Worm (Caenorhabditis elegans): ENCODE results near the gene dyn-1.

dyn-1 gene

DNA sequence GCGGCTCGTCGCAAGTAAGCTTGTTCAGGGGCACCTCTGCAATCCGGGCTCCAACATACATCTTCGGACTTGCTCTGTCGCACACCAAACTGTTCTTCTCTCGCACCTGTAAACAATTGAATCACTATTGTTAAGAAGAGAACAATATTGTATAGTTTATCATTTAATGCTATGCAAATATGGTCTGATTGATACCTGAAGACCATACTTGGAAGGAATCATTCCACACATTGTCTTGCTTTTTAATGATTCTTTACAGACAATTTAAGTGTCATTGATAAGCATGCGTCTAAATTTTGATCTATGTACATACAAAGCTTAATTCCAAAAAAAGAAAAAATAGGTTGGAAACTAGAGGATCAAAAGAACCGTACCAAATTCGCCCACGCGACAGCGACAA, 21.7 kb upstream of the dyn-1 start:
- TF ChIP-seq elt-1 (tag; optimal IDR thresholded peaks at IDR 0.05): no peak
- TF ChIP-seq sma-9 (GFP tag; optimal IDR thresholded peaks at IDR 0.05): peak; percentile 16
- TF ChIP-seq sma-9 (tag; optimal IDR thresholded peaks at IDR 0.05): no peak

DNA sequence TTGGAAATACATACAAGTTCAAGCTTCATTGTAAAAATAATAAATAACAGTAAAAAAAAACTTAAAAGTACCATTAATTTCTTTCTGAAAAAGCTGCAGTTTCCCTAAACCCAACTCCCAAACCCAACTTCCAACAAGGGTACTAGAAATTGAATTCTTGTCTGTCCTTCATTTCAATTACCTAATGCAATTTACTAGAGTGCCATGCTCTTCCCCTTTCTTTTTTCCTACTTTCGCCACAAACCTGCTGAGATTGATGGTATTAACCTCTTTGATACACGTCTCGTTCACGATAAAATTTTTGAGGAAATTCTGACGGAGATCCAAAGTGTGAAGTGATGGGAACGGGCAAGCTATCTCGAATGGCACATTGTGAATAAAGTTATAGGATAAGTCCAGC, 20.8 kb upstream of the dyn-1 start:
- TF ChIP-seq ama-1 (optimal IDR thresholded peaks at IDR 0.05) (no peak), nhr-21 (tag; optimal IDR thresholded peaks at IDR 0.05) (no peak), nhr-237 (tag; optimal IDR thresholded peaks at IDR 0.05) (no peak), unc-55 (GFP tag; optimal IDR thresholded peaks at IDR 0.05) (no peak), F13H6.1 (tag; optimal IDR thresholded peaks at IDR 0.05) (no peak), ceh-16 (tag; optimal IDR thresholded peaks at IDR 0.05) (no peak), ztf-1 (GFP tag; conservative IDR thresholded peaks at IDR 0.05) (no peak), alr-1 (tag; optimal IDR thresholded peaks at IDR 0.05) (no peak), crh-2 (tag; optimal IDR thresholded peaks at IDR 0.05) (no peak), lsy-2 (tag; optimal IDR thresholded peaks at IDR 0.05) (no peak), ztf-11 (tag; optimal IDR thresholded peaks at IDR 0.05) (no peak), nhr-129 (tag; optimal IDR thresholded peaks at IDR 0.05) (no peak), nhr-25 (tag; optimal IDR thresholded peaks at IDR 0.05) (no peak), unc-39 (tag; optimal IDR thresholded peaks at IDR 0.05) (no peak), nhr-12 (tag; optimal IDR thresholded peaks at IDR 0.05) (no peak)

DNA sequence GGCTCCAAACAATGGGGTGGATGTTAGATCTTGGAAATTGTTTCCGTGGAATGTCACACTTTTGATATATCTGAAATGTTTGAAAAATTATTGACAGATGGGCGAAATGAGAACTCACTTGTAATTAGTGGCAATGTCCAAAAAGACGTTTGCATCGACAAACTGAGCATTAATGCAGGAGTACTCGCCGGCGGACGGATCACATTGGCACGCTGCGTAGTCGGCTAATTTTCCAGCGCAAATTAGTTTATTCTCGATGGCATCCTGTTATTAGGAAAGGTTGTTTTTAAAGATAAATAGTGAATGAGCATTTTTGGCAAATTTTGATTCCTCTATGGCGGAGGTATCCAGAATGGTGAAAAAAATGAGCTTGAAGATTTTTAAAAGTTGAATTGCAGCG, 17.9 kb upstream of the dyn-1 start:
- TF ChIP-seq lin-39 (tag; optimal IDR thresholded peaks at IDR 0.05) (no peak), sma-9 (GFP tag; optimal IDR thresholded peaks at IDR 0.05) (no peak), sma-9 (tag; optimal IDR thresholded peaks at IDR 0.05) (no peak), mab-5 (tag; optimal IDR thresholded peaks at IDR 0.05) (no peak), nhr-11 (tag; optimal IDR thresholded peaks at IDR 0.05) (no peak), C34F6.9 (tag; optimal IDR thresholded peaks at IDR 0.05) (no peak), nhr-10 (tag; optimal IDR thresholded peaks at IDR 0.05) (no peak), ama-1 (optimal IDR thresholded peaks at IDR 0.05) (no peak), ztf-4 (tag; optimal IDR thresholded peaks at IDR 0.05) (no peak), nhr-21 (tag; optimal IDR thresholded peaks at IDR 0.05) (no peak)

DNA sequence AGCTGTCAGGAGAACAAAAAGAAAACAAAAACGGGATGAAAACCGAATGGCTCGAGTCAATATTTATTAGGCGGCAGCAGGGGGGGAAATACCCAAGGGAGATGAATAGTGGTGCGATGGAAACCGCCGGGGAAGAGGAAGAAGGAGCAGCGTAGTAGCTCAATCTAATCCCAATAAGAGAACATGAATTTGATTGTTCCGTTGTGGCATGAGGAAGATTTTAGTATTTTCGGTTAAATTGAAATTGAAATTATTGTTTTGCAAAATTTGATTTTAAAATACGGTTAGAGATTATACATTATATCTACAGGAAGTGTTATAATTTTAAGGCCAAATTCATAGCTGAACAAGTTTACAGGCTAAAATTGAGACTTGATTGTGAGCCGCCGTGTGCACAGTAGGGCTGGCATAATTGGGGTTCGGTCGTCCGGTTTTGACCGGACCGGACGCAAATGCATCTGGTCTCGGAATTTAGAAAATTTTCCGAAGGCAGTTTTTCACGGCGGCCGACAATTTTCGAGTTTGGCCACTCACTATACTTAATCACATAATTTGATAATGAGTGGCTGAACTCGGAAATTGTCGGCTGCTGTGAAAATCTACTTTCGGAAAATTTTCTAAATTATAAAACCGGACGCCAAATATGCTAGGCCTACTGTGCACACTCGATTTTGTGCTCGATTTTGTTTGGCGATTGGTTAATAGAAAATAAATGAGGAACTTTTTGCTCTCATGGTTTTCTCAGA, 16.5 kb upstream of the dyn-1 start:
- TF ChIP-seq nhr-237 (tag; optimal IDR thresholded peaks at IDR 0.05): no peak
- no peak for TF ChIP-seq sma-3 (GFP tag; optimal IDR thresholded peaks at IDR 0.05)
- TF ChIP-seq egl-27 (tag; optimal IDR thresholded peaks at IDR 0.05): no peak
- TF ChIP-seq snpc-4 (tag; optimal IDR thresholded peaks at IDR 0.05): peak; percentile 2
- TF ChIP-seq mbf-1 (tag; optimal IDR thresholded peaks at IDR 0.05): no peak
- no peak for TF ChIP-seq lsy-2 (tag; optimal IDR thresholded peaks at IDR 0.05)
- TF ChIP-seq alr-1 (tag; optimal IDR thresholded peaks at IDR 0.05): no peak
- no peak for TF ChIP-seq blmp-1 (tag; optimal IDR thresholded peaks at IDR 0.05; ENCODE audit: insufficient read depth)

DNA sequence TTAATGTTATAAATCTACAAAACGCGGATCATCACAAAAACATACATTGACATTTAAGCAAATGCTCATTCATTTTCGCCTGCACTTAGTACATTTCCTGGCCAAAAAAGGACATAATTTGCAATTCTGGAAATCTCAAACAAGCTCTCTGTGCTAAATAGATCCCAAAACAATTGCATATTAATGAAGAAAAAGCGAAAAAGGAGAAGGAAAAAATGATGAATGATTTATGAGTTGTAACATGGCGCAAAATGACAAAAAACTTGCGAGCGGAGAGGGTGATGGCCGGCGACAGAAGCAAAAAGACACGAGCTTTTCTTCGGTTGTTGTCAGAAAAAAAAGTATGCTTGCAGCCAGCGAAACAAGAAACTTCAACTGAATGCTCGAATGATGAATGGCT, 13.8 kb upstream of the dyn-1 start:
- no peak for TF ChIP-seq F13H6.1 (tag; optimal IDR thresholded peaks at IDR 0.05)
- TF ChIP-seq mab-5 (tag; optimal IDR thresholded peaks at IDR 0.05): peak; percentile 15
- TF ChIP-seq sma-9 (GFP tag; optimal IDR thresholded peaks at IDR 0.05): peak; percentile 19
- no peak for TF ChIP-seq sma-9 (tag; optimal IDR thresholded peaks at IDR 0.05)
- TF ChIP-seq lin-39 (tag; optimal IDR thresholded peaks at IDR 0.05): no peak
- peak; percentile 57 for TF ChIP-seq unc-55 (GFP tag; optimal IDR thresholded peaks at IDR 0.05)
- no peak for TF ChIP-seq nhr-237 (tag; optimal IDR thresholded peaks at IDR 0.05)
- peak in 1 of 2 experiments; percentile 21 for TF ChIP-seq lsy-2 (tag; optimal IDR thresholded peaks at IDR 0.05)
- no peak for TF ChIP-seq ZK546.5 (tag; optimal IDR thresholded peaks at IDR 0.05)
- TF ChIP-seq crh-2 (tag; optimal IDR thresholded peaks at IDR 0.05): peak; percentile 15
- no peak for TF ChIP-seq ceh-16 (tag; optimal IDR thresholded peaks at IDR 0.05)

DNA sequence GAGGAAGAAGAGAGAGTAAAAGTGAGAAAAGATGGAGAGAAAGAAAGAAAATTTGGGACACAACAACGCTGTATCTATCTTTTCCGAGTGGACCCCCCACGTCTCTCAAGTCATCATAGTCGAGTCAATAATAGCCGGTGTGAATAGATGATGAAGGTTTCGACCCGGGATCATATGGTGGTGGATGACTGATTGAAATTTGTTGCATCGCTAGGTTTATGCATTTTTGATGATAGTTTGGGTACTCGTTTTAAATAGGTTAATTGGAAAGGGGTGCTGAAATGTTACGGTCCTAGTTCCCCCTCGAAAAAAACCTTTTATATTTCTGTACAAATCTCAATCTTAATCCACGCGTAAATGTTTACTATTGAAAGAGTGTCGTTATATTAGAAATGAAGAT, 13.2 kb upstream of the dyn-1 start:
- TF ChIP-seq nhr-129 (tag; optimal IDR thresholded peaks at IDR 0.05) (peak; percentile 1), egl-27 (tag; optimal IDR thresholded peaks at IDR 0.05) (no peak), unc-55 (GFP tag; optimal IDR thresholded peaks at IDR 0.05) (peak; percentile 27)

Data from whole organism, L2 larva.